Worm (Caenorhabditis elegans) whole organism, L1 larva: ENCODE data around the gene D1005.6.

Experiments
- aly-2 ChIP-seq: fragments of 150-350 bp; optimal IDR thresholded peaks from 2 replicates; lab custom pipeline; 2014; ENCODE audit warnings: missing biosample characterization, missing genetic modification characterization
- ama-1 ChIP-seq: fragments of 150-350 bp; optimal IDR thresholded peaks from 2 replicates; lab custom pipeline; 2014
- fos-1 ChIP-seq: fragments of 150-350 bp; optimal IDR thresholded peaks from 2 replicates; lab custom pipeline; 2014; ENCODE audit warnings: missing biosample characterization, missing genetic modification characterization
- lin-39 ChIP-seq: fragments of 150-350 bp; optimal IDR thresholded peaks from 2 replicates; lab custom pipeline; 2014; ENCODE audit warnings: missing biosample characterization, missing genetic modification reagents, missing genetic modification characterization
- lsy-2 ChIP-seq, 2 experiments: fragments of 150-350 bp; optimal IDR thresholded peaks; 2 replicates each; lab custom pipeline; 2014; ENCODE audit warnings: missing biosample characterization in 2 of 2, missing genetic modification characterization in 2 of 2
- mdl-1 ChIP-seq, 2 experiments: fragments of 150-350 bp; optimal IDR thresholded peaks; 2 replicates each; lab custom pipeline; 2014 to 2017; ENCODE audit warnings: missing biosample characterization in 2 of 2, missing genetic modification characterization in 2 of 2, inconsistent platforms in 1 of 2
- nhr-237 ChIP-seq: fragments of 150-350 bp; optimal IDR thresholded peaks from 2 replicates; lab custom pipeline; 2014; ENCODE audit warnings: missing biosample characterization, missing genetic modification characterization
- nhr-28 ChIP-seq: fragments of 150-350 bp; optimal IDR thresholded peaks from 2 replicates; lab custom pipeline; 2014; ENCODE audit warnings: missing biosample characterization, missing genetic modification characterization
- nhr-77 ChIP-seq: fragments of 150-350 bp; optimal IDR thresholded peaks from 2 replicates; lab custom pipeline; 2014; ENCODE audit warnings: missing biosample characterization, missing genetic modification characterization
- snpc-4 ChIP-seq: fragments of 150-350 bp; optimal IDR thresholded peaks from 2 replicates; lab custom pipeline; 2014; ENCODE audit warnings: missing biosample characterization, missing genetic modification characterization
- unc-30 ChIP-seq: sonication (generic microtip); optimal IDR thresholded peaks from 2 replicates; lab custom pipeline; 2017; ENCODE audit warnings: missing biosample characterization, missing genetic modification characterization

DNA sequence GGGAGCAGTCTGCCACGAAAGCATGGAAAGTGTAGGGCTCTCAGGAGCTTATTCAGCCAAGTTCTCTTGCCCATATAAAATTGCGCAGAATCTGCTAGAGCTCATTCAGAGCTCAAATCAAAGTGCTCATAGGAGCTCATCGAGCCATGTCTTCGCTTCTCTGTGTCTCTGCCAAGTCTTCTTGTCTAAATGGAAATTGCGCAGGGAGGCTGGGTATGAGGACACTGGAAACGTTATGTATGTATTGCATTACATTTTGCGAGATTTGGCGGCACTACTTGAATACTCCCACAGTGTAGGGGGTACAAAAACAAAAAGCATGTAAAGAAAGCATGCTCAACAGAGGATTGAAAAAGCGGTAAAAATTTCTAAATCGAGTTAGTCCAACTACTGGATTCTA lies 27.5 kb downstream of the D1005.6 start:
- TF ChIP-seq snpc-4 (tag; lab: Kevin White, UChicago) (no peak), unc-30 (tag; lab: Kevin White, UChicago) (no peak), nhr-28 (tag; lab: Kevin White, UChicago) (no peak), aly-2 (tag; lab: Kevin White, UChicago) (no peak), fos-1 (tag; lab: Kevin White, UChicago) (no peak), lin-39 (tag; lab: Kevin White, UChicago) (no peak), lsy-2 (tag; optimal IDR thresholded peaks at IDR 0.05; lab: Kevin White, UChicago) (no peak), ama-1 (lab: Kevin White, UChicago) (no peak), nhr-237 (tag; lab: Kevin White, UChicago) (no peak), nhr-77 (tag; lab: Kevin White, UChicago) (no peak), mdl-1 (tag; optimal IDR thresholded peaks at IDR 0.05; lab: Kevin White, UChicago) (no peak)
